Fruit fly (Drosophila melanogaster): ENCODE data around the gene alt.

DNA sequence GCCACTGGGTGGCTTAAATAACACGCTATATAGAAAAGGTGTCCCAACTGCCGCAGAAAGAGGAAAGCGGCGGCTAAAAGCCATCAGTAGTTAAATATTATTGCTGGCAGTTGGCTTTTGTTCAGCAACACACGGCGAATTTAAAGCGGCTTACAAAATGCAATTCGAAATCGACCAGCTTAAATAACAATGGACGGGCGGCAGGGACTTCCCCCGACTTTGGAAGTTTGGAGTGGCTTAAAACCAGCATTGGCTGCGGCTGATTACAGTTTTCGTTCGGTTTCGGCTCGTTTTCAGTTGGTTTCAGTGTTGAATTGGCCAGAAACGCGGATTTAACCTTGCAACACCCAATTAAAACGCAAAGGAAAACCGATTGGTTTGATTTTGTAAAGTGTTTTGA is 22.8 kb upstream of the alt start:
- TF ChIP-seq CTCF (optimal IDR thresholded peaks at IDR 0.05) (no peak), CG8478 (optimal IDR thresholded peaks at IDR 0.05) (no peak)
